Worm (Caenorhabditis elegans) whole organism, L2 larva: ENCODE results near the gene etc-1.

Source experiments
- C34F6.9 ChIP-seq: fragments of 150-350 bp; optimal IDR thresholded peaks from 2 replicates; lab custom pipeline; 2014; ENCODE audit warnings: missing biosample characterization, missing genetic modification characterization
- ama-1 ChIP-seq: fragments of 150-350 bp; optimal IDR thresholded peaks from 2 replicates; lab custom pipeline; 2018; ENCODE audit warnings: inconsistent platforms
- mab-5 ChIP-seq: fragments of 150-350 bp; optimal IDR thresholded peaks from 2 replicates; lab custom pipeline; 2014; ENCODE audit warnings: missing biosample characterization, missing genetic modification characterization
- skn-1 ChIP-seq: sonication (generic microtip); optimal IDR thresholded peaks from 2 replicates; lab custom pipeline; 2017; ENCODE audit warnings: missing biosample characterization, missing genetic modification characterization
- unc-39 ChIP-seq: fragments of 150-350 bp; optimal IDR thresholded peaks from 2 replicates; lab custom pipeline; 2014; ENCODE audit warnings: missing biosample characterization, missing genetic modification characterization
- unc-55 ChIP-seq: fragments of 150-350 bp; sonication (generic microtip); optimal IDR thresholded peaks from 3 replicates; lab custom pipeline; 2014; ENCODE audit warnings: missing biosample characterization, missing genetic modification reagents, missing genetic modification characterization
- zag-1 ChIP-seq: fragments of 150-350 bp; optimal IDR thresholded peaks from 2 replicates; lab custom pipeline; 2014; ENCODE audit warnings: missing biosample characterization, missing genetic modification characterization
- ztf-1 ChIP-seq: fragments of 200-800 bp; sonication (Bioruptor generic); conservative IDR thresholded peaks from 2 replicates; pipeline ENCODE4 v1.3.6; 2022; ENCODE audit warnings: missing genetic modification characterization, missing compliant biosample characterization

DNA sequence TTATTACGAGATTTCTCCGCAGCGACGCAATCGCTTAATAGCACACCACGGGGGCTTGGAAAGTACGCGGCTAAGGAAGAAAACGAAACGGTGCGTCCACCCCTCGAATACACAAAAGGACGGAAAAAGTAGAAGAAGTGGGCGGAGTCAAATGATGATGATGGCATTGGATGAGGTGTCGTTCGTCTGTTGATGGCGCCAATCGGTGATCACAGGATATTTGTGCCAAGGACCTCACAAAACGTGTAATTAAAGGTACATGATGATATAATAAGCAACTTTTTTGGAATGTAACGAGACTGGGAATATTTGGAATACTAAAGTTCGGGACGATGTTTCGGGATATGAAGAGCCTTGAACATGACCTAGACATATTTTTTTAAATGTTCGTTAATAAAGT lies 30.2 kb upstream of the etc-1 start, which contains the start of gene cutl-12:
- TF ChIP-seq ama-1 (lab: Kevin White, UChicago), result no peak
- TF ChIP-seq unc-55, result no peak
- no peak for TF ChIP-seq C34F6.9 (tag; lab: Kevin White, UChicago)
- no peak for TF ChIP-seq unc-39
- no peak for TF ChIP-seq mab-5 (tag; lab: Kevin White, UChicago)
- TF ChIP-seq ztf-1 (GFP tag; lab: Robert Waterston, UW), result no peak
- TF ChIP-seq skn-1 (tag; lab: Kevin White, UChicago), result no peak
- no peak for TF ChIP-seq zag-1
